Worm (Caenorhabditis elegans) whole organism, mixed stage, embryonic: Measurements from ENCODE around the gene Y62H9A.15.

Experiments used
- M03D4.4 ChIP-seq: sonication (generic microtip); optimal IDR thresholded peaks from 2 replicates; lab custom pipeline; 2017; ENCODE audit warnings: mild to moderate bottlenecking, missing genetic modification characterization, missing compliant biosample characterization
- bed-3 ChIP-seq: fragments of 200-800 bp; sonication (Bioruptor generic); optimal IDR thresholded peaks from 3 replicates; lab custom pipeline; 2018; ENCODE audit warnings: mild to moderate bottlenecking, missing genetic modification characterization, moderate library complexity, missing compliant biosample characterization
- blmp-1 ChIP-seq: fragments of 150-350 bp; optimal IDR thresholded peaks from 2 replicates; lab custom pipeline; 2014; ENCODE audit warnings: missing biosample characterization, missing genetic modification characterization
- ceh-43 ChIP-seq: fragments of 200-800 bp; sonication (Bioruptor generic); optimal IDR thresholded peaks from 2 replicates; lab custom pipeline; 2018; ENCODE audit warnings: mild to moderate bottlenecking, missing genetic modification characterization, moderate library complexity, missing compliant biosample characterization
- ceh-83 ChIP-seq: fragments of 200-800 bp; sonication (Bioruptor generic); optimal IDR thresholded peaks from 2 replicates; lab custom pipeline; 2018; ENCODE audit warnings: mild to moderate bottlenecking, missing genetic modification characterization, missing compliant biosample characterization
- ces-1 ChIP-seq: fragments of 150-350 bp; optimal IDR thresholded peaks from 2 replicates; lab custom pipeline; 2014; ENCODE audit warnings: missing biosample characterization, missing genetic modification reagents, missing genetic modification characterization
- cnd-1 ChIP-seq: fragments of 200-800 bp; sonication (Bioruptor generic); optimal IDR thresholded peaks from 2 replicates; lab custom pipeline; 2018; ENCODE audit warnings: mild to moderate bottlenecking, missing genetic modification characterization, missing compliant biosample characterization
- drap-1 ChIP-seq: fragments of 200-800 bp; sonication (Bioruptor generic); optimal IDR thresholded peaks from 3 replicates; lab custom pipeline; 2018; ENCODE audit warnings: mild to moderate bottlenecking, missing genetic modification characterization, missing compliant biosample characterization
- elt-1 ChIP-seq: sonication (generic microtip); optimal IDR thresholded peaks from 2 replicates; lab custom pipeline; 2017; ENCODE audit warnings: missing genetic modification characterization, mild to moderate bottlenecking, missing compliant biosample characterization, antibody characterized with exemption, moderate library complexity, borderline replicate concordance; ENCODE audit not compliant: insufficient read depth
- elt-3 ChIP-seq: fragments of 150-350 bp; optimal IDR thresholded peaks from 2 replicates; lab custom pipeline; 2014; ENCODE audit warnings: missing biosample characterization, missing genetic modification characterization
- flh-1 ChIP-seq: fragments of 200-800 bp; sonication (Bioruptor generic); optimal IDR thresholded peaks from 2 replicates; lab custom pipeline; 2018; ENCODE audit warnings: mild to moderate bottlenecking, missing genetic modification characterization, moderate library complexity, missing compliant biosample characterization
- ham-2 ChIP-seq: fragments of 200-800 bp; sonication (Bioruptor generic); optimal IDR thresholded peaks from 2 replicates; lab custom pipeline; 2018; ENCODE audit warnings: mild to moderate bottlenecking, missing genetic modification characterization, missing compliant biosample characterization
- hlh-1 ChIP-seq: fragments of 150-350 bp; optimal IDR thresholded peaks from 2 replicates; lab custom pipeline; 2014; ENCODE audit warnings: missing biosample characterization, missing genetic modification reagents, missing genetic modification characterization
- lin-13 ChIP-seq: fragments of 150-350 bp; optimal IDR thresholded peaks from 2 replicates; lab custom pipeline; 2014; ENCODE audit warnings: missing biosample characterization, missing genetic modification characterization
- lin-32 ChIP-seq: fragments of 200-800 bp; sonication (Bioruptor generic); optimal IDR thresholded peaks from 2 replicates; lab custom pipeline; 2018; ENCODE audit warnings: mild to moderate bottlenecking, missing genetic modification characterization, missing compliant biosample characterization
- lsy-2 ChIP-seq: fragments of 150-350 bp; optimal IDR thresholded peaks from 2 replicates; lab custom pipeline; 2014; ENCODE audit warnings: missing biosample characterization, missing genetic modification characterization
- mab-5 ChIP-seq: fragments of 150-350 bp; optimal IDR thresholded peaks from 2 replicates; lab custom pipeline; 2014; ENCODE audit warnings: missing biosample characterization, missing genetic modification characterization
- mep-1 ChIP-seq: fragments of 150-350 bp; optimal IDR thresholded peaks from 2 replicates; lab custom pipeline; 2017; ENCODE audit warnings: missing biosample characterization, missing genetic modification reagents, missing genetic modification characterization, inconsistent platforms
- mls-2 ChIP-seq: sonication (generic microtip); optimal IDR thresholded peaks from 2 replicates; lab custom pipeline; 2016; ENCODE audit warnings: mild to moderate bottlenecking, missing genetic modification characterization, moderate library complexity, missing compliant biosample characterization
- nhr-12 ChIP-seq: fragments of 150-350 bp; optimal IDR thresholded peaks from 2 replicates; lab custom pipeline; 2014; ENCODE audit warnings: missing biosample characterization, missing genetic modification characterization
- nhr-2 ChIP-seq: fragments of 150-350 bp; optimal IDR thresholded peaks from 2 replicates; lab custom pipeline; 2014; ENCODE audit warnings: missing biosample characterization, missing genetic modification characterization
- nhr-237 ChIP-seq: fragments of 150-350 bp; optimal IDR thresholded peaks from 2 replicates; lab custom pipeline; 2014; ENCODE audit warnings: missing biosample characterization, missing genetic modification characterization
- nhr-28 ChIP-seq: fragments of 150-350 bp; optimal IDR thresholded peaks from 2 replicates; lab custom pipeline; 2014; ENCODE audit warnings: missing biosample characterization, missing genetic modification characterization
- nhr-76 ChIP-seq: sonication (generic microtip); optimal IDR thresholded peaks from 2 replicates; lab custom pipeline; 2017; ENCODE audit warnings: missing biosample characterization, missing genetic modification characterization
- pha-4 ChIP-seq: fragments of 150-350 bp; optimal IDR thresholded peaks from 2 replicates; lab custom pipeline; 2018; ENCODE audit warnings: missing biosample characterization, missing genetic modification reagents, missing genetic modification characterization
- sem-2 ChIP-seq: fragments of 200-800 bp; sonication (Bioruptor generic); optimal IDR thresholded peaks from 2 replicates; lab custom pipeline; 2018; ENCODE audit warnings: mild to moderate bottlenecking, missing genetic modification characterization, missing compliant biosample characterization
- snpc-4 ChIP-seq: fragments of 150-350 bp; optimal IDR thresholded peaks from 2 replicates; lab custom pipeline; 2014; ENCODE audit warnings: missing biosample characterization, missing genetic modification characterization
- sptf-1 ChIP-seq: sonication (generic microtip); optimal IDR thresholded peaks from 2 replicates; lab custom pipeline; 2017; ENCODE audit warnings: mild to moderate bottlenecking, missing genetic modification characterization, moderate library complexity, missing compliant biosample characterization
- tbx-8 ChIP-seq: fragments of 200-800 bp; sonication (Bioruptor generic); optimal IDR thresholded peaks from 2 replicates; lab custom pipeline; 2018; ENCODE audit warnings: mild to moderate bottlenecking, missing genetic modification characterization, moderate library complexity, missing compliant biosample characterization
- unc-120 ChIP-seq: sonication (generic microtip); optimal IDR thresholded peaks from 2 replicates; lab custom pipeline; 2017; ENCODE audit warnings: missing genetic modification characterization, missing compliant biosample characterization; ENCODE audit not compliant: poor library complexity, severe bottlenecking
- unc-39 ChIP-seq: fragments of 150-350 bp; optimal IDR thresholded peaks from 2 replicates; lab custom pipeline; 2014; ENCODE audit warnings: missing biosample characterization, missing genetic modification characterization
- unc-62 ChIP-seq: fragments of 150-350 bp; optimal IDR thresholded peaks from 2 replicates; lab custom pipeline; 2014; ENCODE audit warnings: missing biosample characterization, missing genetic modification reagents, missing genetic modification characterization
- zip-8 ChIP-seq: fragments of 150-350 bp; optimal IDR thresholded peaks from 2 replicates; lab custom pipeline; 2014; ENCODE audit warnings: missing biosample characterization, missing genetic modification characterization
- ztf-11 ChIP-seq: fragments of 150-350 bp; optimal IDR thresholded peaks from 2 replicates; lab custom pipeline; 2014; ENCODE audit warnings: missing biosample characterization, missing genetic modification characterization

Gene Y62H9A.15

DNA sequence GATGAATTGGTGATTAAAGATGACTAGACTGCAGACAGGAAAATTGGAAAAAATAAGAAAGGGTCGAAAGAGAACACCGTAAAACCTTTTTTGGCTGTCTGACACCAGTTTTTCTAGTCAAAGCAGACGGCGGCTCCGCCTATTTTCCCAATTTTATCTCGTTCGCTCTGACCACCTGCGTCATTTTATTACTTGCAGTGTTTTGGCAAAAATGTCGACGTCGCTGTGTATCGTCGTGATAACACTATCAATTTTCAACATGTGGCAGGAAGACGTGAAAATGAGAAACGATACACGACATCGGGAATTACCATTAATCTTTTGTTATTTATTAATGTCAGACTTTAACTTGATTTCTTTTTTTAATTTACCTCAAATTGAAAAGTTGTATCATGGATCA lies at the start of gene Y62H9A.15:
TSS of gene Y62H9A.15 (minus strand) at position 100 of the 400 bp plus-strand sequence.
- TF ChIP-seq nhr-2 (no peak), zip-8 (tag; lab: Kevin White, UChicago) (no peak), mep-1 (tag; lab: Kevin White, UChicago) (no peak), mls-2 (no peak), nhr-237 (no peak)

DNA sequence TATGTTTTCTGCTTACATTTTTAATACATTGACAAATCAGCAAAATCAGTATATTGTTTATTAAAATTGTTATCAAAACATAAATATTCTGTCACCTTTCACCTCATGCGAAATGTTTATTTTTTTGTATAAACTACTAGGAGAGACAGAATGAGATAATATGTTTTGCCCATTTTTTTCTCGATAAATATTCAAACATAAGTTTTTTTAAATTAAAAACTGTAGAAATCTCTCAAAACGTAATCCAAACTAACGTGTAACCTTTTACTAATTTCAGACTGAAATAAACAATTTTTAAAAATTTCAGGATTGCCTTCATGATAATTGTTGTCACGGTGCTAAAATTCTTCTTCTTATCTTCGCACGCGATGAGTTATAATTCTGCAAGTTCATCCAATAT lies 47.3 kb upstream of the Y62H9A.15 start, which contains the start of gene T08D10.5:
TSS of gene T08D10.5 (plus strand) at position 301 of the 400 bp plus-strand sequence.
- TF ChIP-seq lsy-2 (no peak), elt-1 (no peak), ceh-83 (GFP tag; lab: Kevin White, UChicago) (no peak), sptf-1 (tag; lab: Kevin White, UChicago) (no peak), unc-39 (tag; lab: Kevin White, UChicago) (no peak), drap-1 (GFP tag; lab: Kevin White, UChicago) (no peak), sem-2 (GFP tag; lab: Kevin White, UChicago) (no peak)

DNA sequence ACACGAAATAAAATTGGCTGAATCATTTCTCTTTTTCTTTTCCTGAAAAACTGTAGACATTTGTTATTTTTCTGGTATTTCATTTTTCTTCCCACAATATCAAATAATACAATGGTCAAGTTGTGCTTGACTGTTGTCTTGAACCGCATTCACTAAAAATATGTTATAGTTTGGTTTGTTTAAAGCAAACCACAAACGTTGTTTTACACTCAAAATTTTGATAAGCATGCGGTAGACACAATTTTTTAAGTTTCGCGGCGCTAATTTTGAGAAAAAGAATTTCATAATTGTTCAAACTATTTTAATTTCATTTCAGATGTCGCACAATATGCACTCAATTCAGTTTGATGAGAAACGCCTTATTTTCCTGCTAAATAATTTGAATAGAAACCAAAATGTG lies 45.2 kb upstream of the Y62H9A.15 start, which contains the start of gene T08D10.3:
TSS of gene T08D10.3 (plus strand) at position 301 of the 400 bp plus-strand sequence.
- TF ChIP-seq zip-8 (tag; lab: Kevin White, UChicago) (no peak), blmp-1 (no peak), nhr-28 (no peak), unc-39 (tag; lab: Kevin White, UChicago) (no peak), snpc-4 (tag; lab: Kevin White, UChicago) (no peak), lin-13 (no peak), bed-3 (GFP tag; lab: Kevin White, UChicago) (no peak)
- TF ChIP-seq, all 35 proteins: peak for 0

DNA sequence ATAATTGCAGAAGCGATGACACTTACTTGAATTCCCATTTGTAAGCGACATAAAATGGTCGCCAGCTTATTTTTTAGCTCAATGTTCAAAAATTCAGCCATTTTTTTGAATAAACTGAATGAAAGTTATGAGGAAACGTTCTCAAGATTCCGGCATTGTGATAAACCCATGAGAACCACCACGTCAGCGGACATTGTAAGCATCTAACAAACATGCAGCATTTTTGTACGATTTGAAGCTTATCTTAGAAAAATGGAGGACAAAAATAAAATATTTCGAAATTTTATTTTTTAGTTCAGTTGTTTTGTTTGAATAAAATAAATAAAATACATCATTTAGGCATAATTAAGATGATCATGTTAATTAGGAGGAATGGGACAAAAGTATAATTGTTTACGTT lies 43.3 kb upstream of the Y62H9A.15 start, which contains the start of gene T08D10.4:
TSS of gene T08D10.4 (minus strand) at position 101 of the 400 bp plus-strand sequence.
- TF ChIP-seq lin-32 (no peak), snpc-4 (tag; lab: Kevin White, UChicago) (no peak), hlh-1 (tag; lab: Kevin White, UChicago) (no peak), nhr-28 (no peak), drap-1 (GFP tag; lab: Kevin White, UChicago) (no peak), pha-4 (tag; lab: Kevin White, UChicago) (no peak), M03D4.4 (no peak), unc-39 (tag; lab: Kevin White, UChicago) (no peak), elt-1 (no peak), mls-2 (no peak), nhr-2 (no peak), elt-3 (tag; lab: Kevin White, UChicago) (no peak), lsy-2 (no peak), nhr-12 (no peak), ztf-11 (tag; lab: Kevin White, UChicago) (no peak), sem-2 (GFP tag; lab: Kevin White, UChicago) (no peak)
- TF ChIP-seq, all 35 proteins: peak for 0

DNA sequence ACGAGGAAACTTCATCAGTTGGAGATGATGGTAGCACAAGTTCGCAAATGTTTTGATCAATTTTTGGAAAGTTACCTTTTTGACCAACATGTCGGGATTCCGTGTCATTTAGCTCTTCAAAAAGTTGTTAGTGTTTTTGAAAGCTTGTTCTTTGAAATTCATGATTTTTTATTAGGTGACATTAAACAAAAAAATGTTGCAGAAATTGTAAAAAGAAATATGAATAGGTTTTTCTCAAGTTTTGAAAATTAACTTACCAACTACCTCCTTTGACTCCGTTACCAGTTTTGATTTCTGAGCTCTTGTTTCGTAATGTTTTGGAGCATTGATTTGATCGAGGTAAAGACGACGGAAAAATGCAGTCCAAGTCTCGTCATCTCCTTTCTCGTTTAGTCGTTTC lies 42.2 kb upstream of the Y62H9A.15 start:
- TF ChIP-seq nhr-237 (no peak), nhr-2 (no peak), unc-120 (no peak), elt-1 (no peak), bed-3 (GFP tag; lab: Kevin White, UChicago) (no peak), sptf-1 (tag; lab: Kevin White, UChicago) (no peak), mab-5 (tag; lab: Kevin White, UChicago) (no peak), nhr-28 (no peak), nhr-76 (tag; lab: Kevin White, UChicago) (no peak), nhr-12 (no peak), tbx-8 (no peak), unc-62 (no peak), M03D4.4 (no peak), zip-8 (tag; lab: Kevin White, UChicago) (no peak)

DNA sequence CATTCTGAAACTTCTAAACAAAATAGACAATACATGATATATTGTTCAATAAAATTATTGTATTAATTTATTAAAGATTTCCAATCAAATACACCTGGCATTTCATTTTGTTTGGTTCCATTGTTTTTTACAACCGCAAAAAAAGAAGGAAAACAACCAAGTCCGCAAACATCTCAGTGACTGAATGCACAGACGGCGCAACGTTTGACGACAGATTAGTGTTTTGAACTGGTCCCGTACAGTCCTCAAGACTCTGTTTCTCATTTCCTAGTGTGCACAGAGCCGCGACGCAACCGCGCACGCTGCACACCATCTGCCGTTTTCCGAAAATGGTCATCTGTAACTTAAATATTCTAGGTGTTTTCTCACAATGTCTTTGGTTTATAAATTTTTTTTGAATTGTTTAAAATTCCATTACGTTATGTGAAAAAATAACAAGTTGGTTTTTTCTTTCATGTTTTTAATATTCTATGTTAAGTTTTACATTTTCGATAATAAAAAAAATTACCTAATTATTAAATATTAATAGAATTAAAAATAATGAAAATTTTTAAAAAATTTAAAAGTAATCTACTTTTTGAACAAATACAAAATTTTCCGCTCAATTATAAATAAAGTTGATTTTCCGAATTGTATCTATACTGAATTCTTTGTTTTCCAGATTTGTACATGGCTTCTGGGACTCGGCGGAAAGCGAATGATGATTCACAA lies 38.4 kb upstream of the Y62H9A.15 start, which contains the start of gene lsd-1:
TSS of gene lsd-1 (plus strand) at position 661 of the 711 bp plus-strand sequence.
- TF ChIP-seq sem-2 (GFP tag; lab: Kevin White, UChicago) (no peak), ztf-11 (tag; lab: Kevin White, UChicago) (no peak), mep-1 (tag; lab: Kevin White, UChicago) (peak; percentile 29), snpc-4 (tag; lab: Kevin White, UChicago) (no peak), tbx-8 (no peak), nhr-2 (no peak), nhr-28 (no peak), nhr-76 (tag; lab: Kevin White, UChicago) (no peak), unc-120 (no peak), nhr-237 (no peak), mls-2 (no peak), ceh-83 (GFP tag; lab: Kevin White, UChicago) (no peak), ces-1 (no peak), lsy-2 (no peak), hlh-1 (tag; lab: Kevin White, UChicago) (no peak), flh-1 (GFP tag; lab: Kevin White, UChicago) (no peak), mab-5 (tag; lab: Kevin White, UChicago) (no peak), pha-4 (tag; lab: Kevin White, UChicago) (peak; percentile 1), ceh-43 (GFP tag; lab: Kevin White, UChicago) (no peak), elt-1 (no peak), lin-13 (peak; percentile 3), ham-2 (GFP tag; lab: Kevin White, UChicago) (no peak), blmp-1 (no peak), sptf-1 (tag; lab: Kevin White, UChicago) (no peak), drap-1 (GFP tag; lab: Kevin White, UChicago) (no peak), unc-39 (tag; lab: Kevin White, UChicago) (no peak), cnd-1 (peak; percentile 85), M03D4.4 (no peak), lin-32 (peak; percentile 52), elt-3 (tag; lab: Kevin White, UChicago) (no peak)
